Worm (Caenorhabditis elegans) whole organism, L1 larva: ENCODE measurements around the gene H06I04.6.

Experiments used
- C34B4.2 ChIP-seq: sonication (generic microtip); optimal IDR thresholded peaks from 2 replicates; lab custom pipeline; 2017; ENCODE audit warnings: mild to moderate bottlenecking, missing genetic modification characterization, missing compliant biosample characterization
- alr-1 ChIP-seq: fragments of 200-800 bp; sonication (Bioruptor generic); optimal IDR thresholded peaks from 2 replicates; lab custom pipeline; 2018; ENCODE audit warnings: borderline replicate concordance, mild to moderate bottlenecking, missing genetic modification characterization, missing compliant biosample characterization
- aly-2 ChIP-seq: fragments of 150-350 bp; optimal IDR thresholded peaks from 2 replicates; lab custom pipeline; 2014; ENCODE audit warnings: missing biosample characterization, missing genetic modification characterization
- blmp-1 ChIP-seq: fragments of 150-350 bp; optimal IDR thresholded peaks from 2 replicates; lab custom pipeline; 2014; ENCODE audit warnings: missing biosample characterization, missing genetic modification characterization
- ces-1 ChIP-seq: fragments of 150-350 bp; optimal IDR thresholded peaks from 2 replicates; lab custom pipeline; 2014; ENCODE audit warnings: missing biosample characterization, missing genetic modification reagents, missing genetic modification characterization
- efl-1 ChIP-seq, 4 experiments: fragments of 150-350 bp; optimal IDR thresholded peaks in 3 of 4; peaks in 1 of 4; 1 replicate in 1 of 4; 2 replicates in 3 of 4; lab custom pipeline; 2014; ENCODE audit warnings: missing biosample characterization in 2 of 4, missing genetic modification characterization in 2 of 4, missing genetic modification reagents in 2 of 4
- egl-13 ChIP-seq: sonication (generic microtip); optimal IDR thresholded peaks from 2 replicates; lab custom pipeline; 2016; ENCODE audit warnings: missing genotype, missing genetic modification reagents, missing genetic modification characterization, missing compliant biosample characterization
- elt-2 ChIP-seq: sonication (generic microtip); optimal IDR thresholded peaks from 2 replicates; lab custom pipeline; 2016; ENCODE audit warnings: missing genetic modification characterization, mild to moderate bottlenecking, inconsistent platforms, missing compliant biosample characterization, missing genetic modification reagents
- elt-3 ChIP-seq, 6 experiments: fragments of 150-350 bp in 1 of 6; sonication (generic microtip); optimal IDR thresholded peaks; 2 replicates each; lab custom pipeline; 2017 to 2018; ENCODE audit warnings: missing biosample characterization in 6 of 6, missing genetic modification characterization in 6 of 6, inconsistent platforms in 1 of 6
- fkh-4 ChIP-seq: sonication (generic microtip); optimal IDR thresholded peaks from 2 replicates; lab custom pipeline; 2016; ENCODE audit warnings: missing compliant biosample characterization, missing genetic modification characterization, borderline replicate concordance
- grh-1 ChIP-seq: fragments of 200-800 bp; sonication (Bioruptor generic); IDR thresholded peaks from 2 replicates; pipeline ENCODE4 v1.3.6; 2022; ENCODE audit warnings: missing genetic modification reagents, missing genetic modification characterization, missing compliant biosample characterization
- irx-1 ChIP-seq: sonication (generic microtip); optimal IDR thresholded peaks from 2 replicates; lab custom pipeline; 2016; ENCODE audit warnings: missing genetic modification characterization, missing compliant biosample characterization
- isw-1 ChIP-seq: fragments of 200-800 bp; sonication (Bioruptor generic); IDR thresholded peaks from 2 replicates; pipeline ENCODE4 v1.3.6; 2022; ENCODE audit warnings: missing genetic modification characterization, missing compliant biosample characterization
- lin-13 ChIP-seq: fragments of 150-350 bp; optimal IDR thresholded peaks from 2 replicates; lab custom pipeline; 2014; ENCODE audit warnings: missing biosample characterization, missing genetic modification reagents, missing genetic modification characterization
- lin-14 ChIP-seq: fragments of 200-800 bp; sonication (Bioruptor generic); optimal IDR thresholded peaks from 2 replicates; lab custom pipeline; 2018; ENCODE audit warnings: mild to moderate bottlenecking, missing genetic modification characterization, moderate library complexity, missing compliant biosample characterization
- lin-15B ChIP-seq: fragments of 150-350 bp; sonication (generic microtip); optimal IDR thresholded peaks from 3 replicates; lab custom pipeline; 2014; ENCODE audit warnings: missing biosample characterization, missing genetic modification characterization
- lin-35 ChIP-seq, 2 experiments: fragments of 150-350 bp; optimal IDR thresholded peaks; 2 replicates each; lab custom pipeline; 2014; ENCODE audit warnings: missing biosample characterization in 2 of 2, missing genetic modification characterization in 2 of 2, missing genetic modification reagents in 2 of 2
- lir-3 ChIP-seq: sonication (generic microtip); optimal IDR thresholded peaks from 2 replicates; lab custom pipeline; 2016; ENCODE audit warnings: mild to moderate bottlenecking, missing genetic modification characterization, moderate library complexity, missing compliant biosample characterization; ENCODE audit not compliant: poor library complexity
- mdl-1 ChIP-seq, 2 experiments: fragments of 150-350 bp; optimal IDR thresholded peaks; 2 replicates each; lab custom pipeline; 2014 to 2017; ENCODE audit warnings: missing biosample characterization in 2 of 2, missing genetic modification characterization in 2 of 2, inconsistent platforms in 1 of 2
- mep-1 ChIP-seq: fragments of 150-350 bp; optimal IDR thresholded peaks from 2 replicates; lab custom pipeline; 2014; ENCODE audit warnings: missing biosample characterization, missing genetic modification characterization
- nhr-19 ChIP-seq: fragments of 200-800 bp; sonication (Bioruptor generic); conservative IDR thresholded peaks from 2 replicates; pipeline ENCODE4 v1.3.6; 2022; ENCODE audit warnings: missing genetic modification characterization, missing compliant biosample characterization
- nhr-47 ChIP-seq: sonication (generic microtip); optimal IDR thresholded peaks from 2 replicates; lab custom pipeline; 2016; ENCODE audit warnings: mild to moderate bottlenecking, missing genetic modification characterization, moderate library complexity, missing compliant biosample characterization
- nhr-71 ChIP-seq: sonication (generic microtip); optimal IDR thresholded peaks from 2 replicates; lab custom pipeline; 2016; ENCODE audit warnings: mild to moderate bottlenecking, missing genetic modification characterization, moderate library complexity, missing compliant biosample characterization
- nhr-77 ChIP-seq: fragments of 150-350 bp; optimal IDR thresholded peaks from 2 replicates; lab custom pipeline; 2014; ENCODE audit warnings: missing biosample characterization, missing genetic modification characterization
- nhr-84 ChIP-seq: sonication (generic microtip); optimal IDR thresholded peaks from 2 replicates; lab custom pipeline; 2017; ENCODE audit warnings: missing biosample characterization, missing genetic modification characterization
- nhr-90 ChIP-seq: sonication (generic microtip); optimal IDR thresholded peaks from 2 replicates; lab custom pipeline; 2016; ENCODE audit warnings: mild to moderate bottlenecking, missing genetic modification characterization, missing compliant biosample characterization; ENCODE audit not compliant: poor library complexity
- pag-3 ChIP-seq: sonication (generic microtip); optimal IDR thresholded peaks from 2 replicates; lab custom pipeline; 2017; ENCODE audit warnings: missing genetic modification characterization, mild to moderate bottlenecking, missing compliant biosample characterization, antibody characterized with exemption, borderline replicate concordance; ENCODE audit not compliant: insufficient read depth
- snu-23 ChIP-seq: sonication (generic microtip); optimal IDR thresholded peaks from 2 replicates; lab custom pipeline; 2016; ENCODE audit warnings: missing genetic modification characterization, missing compliant biosample characterization
- sptf-1 ChIP-seq: fragments of 150-350 bp; optimal IDR thresholded peaks from 2 replicates; lab custom pipeline; 2014; ENCODE audit warnings: missing biosample characterization, missing genetic modification characterization
- sup-37 ChIP-seq: fragments of 200-800 bp; sonication (Bioruptor generic); optimal IDR thresholded peaks from 2 replicates; lab custom pipeline; 2018; ENCODE audit warnings: mild to moderate bottlenecking, missing genetic modification characterization, missing compliant biosample characterization
- swsn-7 ChIP-seq: sonication (generic microtip); optimal IDR thresholded peaks from 2 replicates; lab custom pipeline; 2016; ENCODE audit warnings: missing genetic modification characterization, missing compliant biosample characterization
- tlp-1 ChIP-seq: fragments of 150-350 bp; optimal IDR thresholded peaks from 2 replicates; lab custom pipeline; 2014; ENCODE audit warnings: missing biosample characterization, missing genetic modification characterization
- unc-130 ChIP-seq: fragments of 150-350 bp; optimal IDR thresholded peaks from 2 replicates; lab custom pipeline; 2017; ENCODE audit warnings: missing biosample characterization, missing genetic modification characterization, inconsistent platforms
- zag-1 ChIP-seq: fragments of 150-350 bp; optimal IDR thresholded peaks from 2 replicates; lab custom pipeline; 2014; ENCODE audit warnings: missing biosample characterization, missing genetic modification characterization
- ztf-4 ChIP-seq: fragments of 150-350 bp; optimal IDR thresholded peaks from 2 replicates; lab custom pipeline; 2014; ENCODE audit warnings: missing biosample characterization, missing genetic modification characterization

H06I04.6 gene

DNA sequence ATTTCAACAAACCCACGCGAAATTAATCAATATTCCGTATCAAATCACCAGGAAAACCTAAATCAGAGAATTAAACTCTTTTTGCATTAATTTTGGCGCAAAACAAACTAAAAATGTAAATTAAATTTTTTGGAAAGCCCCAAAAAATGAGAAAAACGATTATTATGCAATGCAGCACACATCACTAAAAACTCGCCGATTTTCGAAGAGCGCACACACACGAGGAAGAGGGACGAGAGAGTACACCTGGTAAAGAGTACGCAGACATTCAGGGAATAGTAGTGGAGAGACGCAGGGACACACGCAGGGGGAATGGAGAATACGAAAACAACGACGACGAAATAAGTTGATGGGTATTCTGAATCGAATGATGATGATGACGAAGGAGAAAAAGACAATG is 28.2 kb downstream of the H06I04.6 start (continued):
- peak in 1 of 2 experiments; percentile 85 for TF ChIP-seq mdl-1 (tag; optimal IDR thresholded peaks at IDR 0.05; lab: Kevin White, UChicago)
- peak; percentile 37 for TF ChIP-seq lin-13
- TF ChIP-seq blmp-1 (tag; lab: Kevin White, UChicago), result peak; percentile 48
- TF ChIP-seq sptf-1 (tag; lab: Kevin White, UChicago), result no peak
- peak; percentile 59 for TF ChIP-seq swsn-7 (tag; lab: Kevin White, UChicago)
- no peak for TF ChIP-seq zag-1 (tag; lab: Kevin White, UChicago)
- no peak for TF ChIP-seq unc-130 (tag; lab: Kevin White, UChicago)
- peak; percentile 24; the same call in 1 of the 2 replicates for TF ChIP-seq nhr-19 (GFP tag; lab: Robert Waterston, UW)
- peak; percentile 55 for TF ChIP-seq nhr-47 (tag; lab: Kevin White, UChicago)
- TF ChIP-seq C34B4.2 (tag; lab: Kevin White, UChicago), result no peak
- no peak for TF ChIP-seq alr-1 (tag; lab: Kevin White, UChicago)
- TF ChIP-seq lin-14 (GFP tag; lab: Kevin White, UChicago), result peak; percentile 82
- no peak for TF ChIP-seq fkh-4 (tag; lab: Kevin White, UChicago)
- 0 out of 2 replicates have a peak, but pooled peaks have one; percentile 3 for TF ChIP-seq isw-1 (GFP tag; lab: Robert Waterston, UW)
- TF ChIP-seq nhr-90, result peak; percentile 30
- no peak for TF ChIP-seq grh-1 (GFP tag; lab: Robert Waterston, UW)
- peak; percentile 1 for TF ChIP-seq irx-1 (tag; lab: Kevin White, UChicago)
- no peak for TF ChIP-seq nhr-77 (tag; lab: Kevin White, UChicago)
- no peak for TF ChIP-seq lir-3 (tag; lab: Kevin White, UChicago)
- peak; percentile 77 for TF ChIP-seq snu-23 (GFP tag; lab: Kevin White, UChicago)
- peak; percentile 1 for TF ChIP-seq elt-2 (tag; lab: Kevin White, UChicago)
- TF ChIP-seq aly-2, result no peak

DNA sequence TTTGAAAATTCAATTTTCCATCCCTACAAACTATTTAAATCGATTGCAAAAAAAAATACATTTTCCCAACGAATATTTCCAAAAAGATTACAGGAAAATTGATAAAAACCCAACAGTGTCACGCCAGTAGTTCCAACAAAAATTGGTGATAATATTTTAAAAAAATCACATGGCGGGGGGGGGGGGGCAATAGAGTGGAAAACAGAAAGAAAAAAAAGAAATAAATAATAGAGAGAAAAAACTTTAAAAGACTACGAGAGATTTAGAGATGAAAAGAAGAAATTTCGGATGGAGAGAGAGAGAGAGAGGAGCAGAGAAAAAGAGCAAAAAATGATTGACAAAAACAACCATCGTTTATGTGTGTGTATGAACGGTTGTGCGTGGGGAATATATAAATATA is 29.7 kb downstream of the H06I04.6 start:
- peak; percentile 1 for TF ChIP-seq nhr-90
- no peak for TF ChIP-seq fkh-4 (tag; lab: Kevin White, UChicago)
- TF ChIP-seq tlp-1, result no peak
- no peak for TF ChIP-seq lin-15B (tag; lab: Kevin White, UChicago)
- no peak for TF ChIP-seq sup-37 (GFP tag; lab: Kevin White, UChicago)
- TF ChIP-seq egl-13 (tag; lab: Kevin White, UChicago), result no peak
- no peak for TF ChIP-seq aly-2
- TF ChIP-seq ztf-4, result no peak
- TF ChIP-seq mep-1, result peak; percentile 4
- TF ChIP-seq nhr-19 (GFP tag; lab: Robert Waterston, UW), result peak; percentile 20; the same call in 1 of the 2 replicates
- TF ChIP-seq elt-3 (tag; optimal IDR thresholded peaks at IDR 0.05; lab: Kevin White, UChicago), result no peak
- TF ChIP-seq lin-35 (GFP tag; optimal IDR thresholded peaks at IDR 0.05; lab: Kevin White, UChicago), result peak in 1 of 2 experiments; percentile 2
- peak in 1 of 2 experiments; percentile 4 for TF ChIP-seq efl-1 (optimal IDR thresholded peaks at IDR 0.05; lab: Kevin White, UChicago)
- TF ChIP-seq efl-1 (GFP tag; optimal IDR thresholded peaks at IDR 0.05 in 1 of 2; lab: Kevin White, UChicago), result peak in 1 of 2 experiments; percentile 64
- no peak for TF ChIP-seq nhr-84
- TF ChIP-seq elt-2 (tag; lab: Kevin White, UChicago), result peak; percentile 51
- peak; percentile 16 for TF ChIP-seq snu-23 (GFP tag; lab: Kevin White, UChicago)
- no peak for TF ChIP-seq ces-1
- peak; percentile 44 for TF ChIP-seq nhr-71 (tag; lab: Kevin White, UChicago)
- no peak for TF ChIP-seq pag-3
- TF ChIP-seq C34B4.2 (tag; lab: Kevin White, UChicago), result no peak
- no peak for TF ChIP-seq nhr-47 (tag; lab: Kevin White, UChicago)
- TF ChIP-seq lin-14 (GFP tag; lab: Kevin White, UChicago), result peak; percentile 38

DNA sequence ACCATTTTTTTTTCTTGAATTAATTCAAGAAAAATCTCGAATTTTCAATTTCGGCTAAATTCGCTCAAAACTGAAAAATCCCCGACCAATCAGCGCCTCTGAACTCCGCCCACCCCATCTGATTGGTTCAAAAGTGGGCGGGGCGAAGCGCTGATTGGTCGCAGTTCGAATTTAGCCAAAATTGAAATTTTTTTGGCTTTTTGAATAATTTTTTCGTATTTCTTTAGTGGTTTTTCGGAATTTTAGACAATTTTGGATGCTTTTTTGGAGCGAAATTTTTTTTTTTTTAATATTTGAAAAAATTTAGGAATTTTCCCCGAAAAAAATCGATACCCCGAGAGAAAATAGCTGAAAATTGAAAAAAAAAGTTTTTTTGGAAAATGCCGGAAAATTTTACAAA is 30.2 kb downstream of the H06I04.6 start:
- TF ChIP-seq mep-1 (no peak), efl-1 (optimal IDR thresholded peaks at IDR 0.05; lab: Kevin White, UChicago) (no peak), efl-1 (GFP tag; optimal IDR thresholded peaks at IDR 0.05 in 1 of 2; lab: Kevin White, UChicago) (peak in 1 of 2 experiments; percentile 66)
